Fruit fly (Drosophila melanogaster) S2 (cell line): ENCODE data around the gene GstZ2.

Experiments used
- CG8478 ChIP-seq: fragments of >200 bp; optimal IDR thresholded peaks from 2 replicates; lab custom pipeline; 2018
- CTCF ChIP-seq, 2 experiments: fragments of >200 bp; optimal IDR thresholded peaks; 2 replicates each; lab custom pipeline; 2018

dm6 chr3R:9441134-9441533 is 19.3 kb downstream of the GstZ2 start:
- TF ChIP-seq CG8478 (lab: Kevin White, UChicago), result no peak
- TF ChIP-seq CTCF (optimal IDR thresholded peaks at IDR 0.05; lab: Kevin White, UChicago), result no peak
